Worm (Caenorhabditis elegans) whole organism, L3 larva: Measurements from ENCODE around the gene C50D2.1.

Source experiments
- aly-2 ChIP-seq: fragments of 150-350 bp; optimal IDR thresholded peaks from 2 replicates; lab custom pipeline; 2014; ENCODE audit warnings: missing biosample characterization, missing genetic modification characterization
- ceh-16 ChIP-seq: sonication (generic microtip); optimal IDR thresholded peaks from 2 replicates; lab custom pipeline; 2017; ENCODE audit warnings: missing biosample characterization, missing genetic modification characterization
- ceh-28 ChIP-seq: fragments of 150-350 bp; optimal IDR thresholded peaks from 2 replicates; lab custom pipeline; 2014; ENCODE audit warnings: missing biosample characterization, missing genetic modification reagents, missing genetic modification characterization
- ceh-82 ChIP-seq: fragments of 150-350 bp; optimal IDR thresholded peaks from 2 replicates; lab custom pipeline; 2014; ENCODE audit warnings: missing biosample characterization, missing genetic modification characterization
- daf-12 ChIP-seq: fragments of 150-350 bp; optimal IDR thresholded peaks from 2 replicates; lab custom pipeline; 2014; ENCODE audit warnings: missing biosample characterization, missing genetic modification reagents, missing genetic modification characterization
- egl-5 ChIP-seq: fragments of 150-350 bp; optimal IDR thresholded peaks from 2 replicates; lab custom pipeline; 2017; ENCODE audit warnings: missing biosample characterization, missing genetic modification reagents, missing genetic modification characterization, inconsistent platforms
- elt-1 ChIP-seq: fragments of 150-350 bp; optimal IDR thresholded peaks from 2 replicates; lab custom pipeline; 2014; ENCODE audit warnings: missing biosample characterization, missing genetic modification characterization
- elt-2 ChIP-seq: sonication (generic microtip); optimal IDR thresholded peaks from 2 replicates; lab custom pipeline; 2016; ENCODE audit warnings: missing genetic modification reagents, mild to moderate bottlenecking, missing genetic modification characterization, missing compliant biosample characterization
- elt-3 ChIP-seq, 3 experiments: fragments of 150-350 bp in 1 of 3; sonication (generic microtip) in 2 of 3; optimal IDR thresholded peaks; 2 replicates in 2 of 3; 4 replicates in 1 of 3; lab custom pipeline; 2014 to 2017; ENCODE audit warnings: missing biosample characterization in 3 of 3, missing genetic modification characterization in 3 of 3
- eor-1 ChIP-seq, 2 experiments: fragments of 150-350 bp; optimal IDR thresholded peaks; 2 replicates each; lab custom pipeline; 2014 to 2018; ENCODE audit warnings: missing biosample characterization in 2 of 2, missing genetic modification characterization in 2 of 2
- fkh-10 ChIP-seq: sonication (generic microtip); optimal IDR thresholded peaks from 2 replicates; lab custom pipeline; 2017; ENCODE audit warnings: missing biosample characterization, missing genetic modification reagents, missing genetic modification characterization
- fos-1 ChIP-seq: fragments of 150-350 bp; optimal IDR thresholded peaks from 2 replicates; lab custom pipeline; 2014; ENCODE audit warnings: missing biosample characterization, missing genetic modification characterization
- hmg-11 ChIP-seq: sonication (generic microtip); optimal IDR thresholded peaks from 2 replicates; lab custom pipeline; 2016; ENCODE audit warnings: missing genetic modification characterization, missing compliant biosample characterization
- jun-1 ChIP-seq: fragments of 150-350 bp; optimal IDR thresholded peaks from 2 replicates; lab custom pipeline; 2014; ENCODE audit warnings: missing biosample characterization, missing genetic modification reagents, missing genetic modification characterization
- lin-15B ChIP-seq: fragments of 150-350 bp; optimal IDR thresholded peaks from 2 replicates; lab custom pipeline; 2014; ENCODE audit warnings: missing biosample characterization, missing genetic modification characterization
- lin-39 ChIP-seq: fragments of 150-350 bp; optimal IDR thresholded peaks from 2 replicates; lab custom pipeline; 2018; ENCODE audit warnings: missing biosample characterization, missing genetic modification reagents, missing genetic modification characterization
- lsy-12 ChIP-seq: sonication (generic microtip); optimal IDR thresholded peaks from 2 replicates; lab custom pipeline; 2016; ENCODE audit warnings: mild to moderate bottlenecking, missing genetic modification characterization, missing compliant biosample characterization
- mml-1 ChIP-seq: fragments of 150-350 bp; sonication (generic microtip); optimal IDR thresholded peaks from 3 replicates; lab custom pipeline; 2014; ENCODE audit warnings: missing biosample characterization, missing genetic modification characterization
- nfya-1 ChIP-seq: sonication (generic microtip); optimal IDR thresholded peaks from 2 replicates; lab custom pipeline; 2017; ENCODE audit warnings: missing genetic modification characterization, mild to moderate bottlenecking, missing compliant biosample characterization, antibody characterized with exemption, moderate library complexity; ENCODE audit not compliant: insufficient read depth
- nhr-11 ChIP-seq: fragments of 150-350 bp; optimal IDR thresholded peaks from 2 replicates; lab custom pipeline; 2014; ENCODE audit warnings: missing biosample characterization, missing genetic modification characterization
- nhr-12 ChIP-seq: fragments of 150-350 bp; optimal IDR thresholded peaks from 2 replicates; lab custom pipeline; 2014; ENCODE audit warnings: missing biosample characterization, missing genetic modification characterization
- nhr-237 ChIP-seq: fragments of 150-350 bp; optimal IDR thresholded peaks from 2 replicates; lab custom pipeline; 2014; ENCODE audit warnings: missing biosample characterization, missing genetic modification characterization
- nhr-25 ChIP-seq: sonication (generic microtip); optimal IDR thresholded peaks from 2 replicates; lab custom pipeline; 2017; ENCODE audit warnings: missing biosample characterization, missing genetic modification characterization
- nhr-28 ChIP-seq: fragments of 150-350 bp; optimal IDR thresholded peaks from 2 replicates; lab custom pipeline; 2014; ENCODE audit warnings: missing biosample characterization, missing genetic modification characterization
- nhr-43 ChIP-seq: sonication (generic microtip); optimal IDR thresholded peaks from 2 replicates; lab custom pipeline; 2016; ENCODE audit warnings: mild to moderate bottlenecking, missing genetic modification characterization, missing compliant biosample characterization; ENCODE audit not compliant: poor library complexity, severe bottlenecking
- nhr-67 ChIP-seq: fragments of 150-350 bp; optimal IDR thresholded peaks from 2 replicates; lab custom pipeline; 2014; ENCODE audit warnings: missing biosample characterization, missing genetic modification characterization
- nhr-76 ChIP-seq: fragments of 150-350 bp; sonication (generic microtip); optimal IDR thresholded peaks from 5 replicates; lab custom pipeline; 2014; ENCODE audit warnings: missing biosample characterization, missing genetic modification characterization
- nhr-77 ChIP-seq: fragments of 150-350 bp; optimal IDR thresholded peaks from 2 replicates; lab custom pipeline; 2014; ENCODE audit warnings: missing biosample characterization, missing genetic modification characterization
- pha-4 ChIP-seq: fragments of 150-350 bp; optimal IDR thresholded peaks from 2 replicates; lab custom pipeline; 2014; ENCODE audit warnings: missing biosample characterization, missing genetic modification reagents, missing genetic modification characterization
- skn-1 ChIP-seq: fragments of 150-350 bp; optimal IDR thresholded peaks from 2 replicates; lab custom pipeline; 2014; ENCODE audit warnings: missing biosample characterization, missing genetic modification characterization
- snpc-4 ChIP-seq: fragments of 150-350 bp; optimal IDR thresholded peaks from 2 replicates; lab custom pipeline; 2014; ENCODE audit warnings: missing biosample characterization, missing genetic modification characterization
- unc-39 ChIP-seq: sonication (generic microtip); optimal IDR thresholded peaks from 4 replicates; lab custom pipeline; 2017; ENCODE audit warnings: missing biosample characterization, missing genetic modification characterization
- unc-62 ChIP-seq: fragments of 150-350 bp; sonication (generic microtip); optimal IDR thresholded peaks from 4 replicates; lab custom pipeline; 2014; ENCODE audit warnings: missing biosample characterization, missing genetic modification reagents, missing genetic modification characterization
- zag-1 ChIP-seq: fragments of 150-350 bp; optimal IDR thresholded peaks from 2 replicates; lab custom pipeline; 2014; ENCODE audit warnings: missing biosample characterization, missing genetic modification characterization
- ztf-11 ChIP-seq: fragments of 150-350 bp; optimal IDR thresholded peaks from 2 replicates; lab custom pipeline; 2014; ENCODE audit warnings: missing biosample characterization, missing genetic modification characterization
- ztf-4 ChIP-seq: fragments of 150-350 bp; optimal IDR thresholded peaks from 2 replicates; lab custom pipeline; 2014; ENCODE audit warnings: missing biosample characterization, missing genetic modification characterization

C50D2.1 gene

ce11 chrII:86794-87193 lies 24.6 kb upstream of the C50D2.1 start:
- no peak for TF ChIP-seq nhr-11 (tag; lab: Kevin White, UChicago)
- TF ChIP-seq snpc-4: no peak
- TF ChIP-seq elt-2 (tag; lab: Kevin White, UChicago): no peak
- no peak for TF ChIP-seq eor-1 (tag; optimal IDR thresholded peaks at IDR 0.05; lab: Kevin White, UChicago)
- no peak for TF ChIP-seq lin-15B (tag; lab: Kevin White, UChicago)
- no peak for TF ChIP-seq nhr-76 (tag; lab: Kevin White, UChicago)
- TF ChIP-seq lin-39 (tag; lab: Kevin White, UChicago): no peak
- TF ChIP-seq ceh-28 (tag; lab: Kevin White, UChicago): no peak
- no peak for TF ChIP-seq ceh-16 (tag; lab: Kevin White, UChicago)
- no peak for TF ChIP-seq fos-1 (tag; lab: Kevin White, UChicago)
- TF ChIP-seq nhr-77 (tag; lab: Kevin White, UChicago): no peak
- no peak for TF ChIP-seq zag-1
- TF ChIP-seq elt-1 (tag; lab: Kevin White, UChicago): no peak
- TF ChIP-seq fkh-10 (GFP tag; lab: Kevin White, UChicago): no peak
- no peak for TF ChIP-seq unc-62 (GFP tag; lab: Kevin White, UChicago)
- no peak for TF ChIP-seq egl-5 (tag; lab: Kevin White, UChicago)
- no peak for TF ChIP-seq nhr-12 (tag; lab: Kevin White, UChicago)

ce11 chrII:87937-88336 lies 23.4 kb upstream of the C50D2.1 start:
- TF ChIP-seq nhr-237 (tag; lab: Kevin White, UChicago) (no peak), nhr-67 (tag; lab: Kevin White, UChicago) (no peak), nhr-77 (tag; lab: Kevin White, UChicago) (no peak), lin-39 (tag; lab: Kevin White, UChicago) (no peak), lin-15B (tag; lab: Kevin White, UChicago) (no peak), hmg-11 (tag; lab: Kevin White, UChicago) (no peak), skn-1 (tag; lab: Kevin White, UChicago) (no peak), nfya-1 (tag; lab: Kevin White, UChicago) (no peak), unc-39 (tag; lab: Kevin White, UChicago) (no peak), nhr-25 (tag; lab: Kevin White, UChicago) (no peak), nhr-12 (tag; lab: Kevin White, UChicago) (no peak), ztf-4 (tag; lab: Kevin White, UChicago) (no peak), eor-1 (tag; optimal IDR thresholded peaks at IDR 0.05; lab: Kevin White, UChicago) (no peak)

ce11 chrII:91419-91818 lies 19.9 kb upstream of the C50D2.1 start, which contains the start of gene mcat-1:
Gene mcat-1, minus strand, starts transcription at chrII:91519.
- TF ChIP-seq fkh-10 (GFP tag; lab: Kevin White, UChicago) (no peak), nhr-77 (tag; lab: Kevin White, UChicago) (no peak), unc-62 (GFP tag; lab: Kevin White, UChicago) (no peak), eor-1 (tag; optimal IDR thresholded peaks at IDR 0.05; lab: Kevin White, UChicago) (no peak), aly-2 (no peak), hmg-11 (tag; lab: Kevin White, UChicago) (no peak), ceh-82 (tag; lab: Kevin White, UChicago) (no peak), skn-1 (tag; lab: Kevin White, UChicago) (no peak), unc-39 (tag; lab: Kevin White, UChicago) (no peak), nhr-43 (tag; lab: Kevin White, UChicago) (no peak), nhr-76 (tag; lab: Kevin White, UChicago) (no peak), nfya-1 (tag; lab: Kevin White, UChicago) (no peak), jun-1 (no peak), lsy-12 (tag; lab: Kevin White, UChicago) (no peak), snpc-4 (no peak), nhr-12 (tag; lab: Kevin White, UChicago) (no peak), mml-1 (tag; lab: Kevin White, UChicago) (no peak), ztf-11 (tag; lab: Kevin White, UChicago) (no peak)
- TF ChIP-seq, all 47 proteins: peak for 0

ce11 chrII:95177-95576 lies 16.2 kb upstream of the C50D2.1 start, which contains the start of gene C50D2.7:
Gene C50D2.7, minus strand, starts transcription at chrII:95277.
- no peak for TF ChIP-seq fos-1 (tag; lab: Kevin White, UChicago)
- no peak for TF ChIP-seq daf-12 (tag; lab: Kevin White, UChicago)
- no peak for TF ChIP-seq eor-1 (tag; optimal IDR thresholded peaks at IDR 0.05; lab: Kevin White, UChicago)
- no peak for TF ChIP-seq nhr-25 (tag; lab: Kevin White, UChicago)
- TF ChIP-seq pha-4 (tag; lab: Kevin White, UChicago): no peak
- TF ChIP-seq ztf-11 (tag; lab: Kevin White, UChicago): no peak
- TF ChIP-seq nhr-77 (tag; lab: Kevin White, UChicago): no peak
- TF ChIP-seq zag-1: no peak
- TF ChIP-seq nhr-76 (tag; lab: Kevin White, UChicago): no peak
- TF ChIP-seq nhr-237 (tag; lab: Kevin White, UChicago): no peak
- TF ChIP-seq nhr-11 (tag; lab: Kevin White, UChicago): no peak
- TF ChIP-seq nhr-28 (tag; lab: Kevin White, UChicago): no peak
- no peak for TF ChIP-seq elt-3 (tag; optimal IDR thresholded peaks at IDR 0.05; lab: Kevin White, UChicago)
- no peak for TF ChIP-seq nfya-1 (tag; lab: Kevin White, UChicago)
- no peak for TF ChIP-seq mml-1 (tag; lab: Kevin White, UChicago)
